Fruit fly (Drosophila melanogaster): ENCODE data around the gene Cad96Ca.

Gene Cad96Ca

DNA sequence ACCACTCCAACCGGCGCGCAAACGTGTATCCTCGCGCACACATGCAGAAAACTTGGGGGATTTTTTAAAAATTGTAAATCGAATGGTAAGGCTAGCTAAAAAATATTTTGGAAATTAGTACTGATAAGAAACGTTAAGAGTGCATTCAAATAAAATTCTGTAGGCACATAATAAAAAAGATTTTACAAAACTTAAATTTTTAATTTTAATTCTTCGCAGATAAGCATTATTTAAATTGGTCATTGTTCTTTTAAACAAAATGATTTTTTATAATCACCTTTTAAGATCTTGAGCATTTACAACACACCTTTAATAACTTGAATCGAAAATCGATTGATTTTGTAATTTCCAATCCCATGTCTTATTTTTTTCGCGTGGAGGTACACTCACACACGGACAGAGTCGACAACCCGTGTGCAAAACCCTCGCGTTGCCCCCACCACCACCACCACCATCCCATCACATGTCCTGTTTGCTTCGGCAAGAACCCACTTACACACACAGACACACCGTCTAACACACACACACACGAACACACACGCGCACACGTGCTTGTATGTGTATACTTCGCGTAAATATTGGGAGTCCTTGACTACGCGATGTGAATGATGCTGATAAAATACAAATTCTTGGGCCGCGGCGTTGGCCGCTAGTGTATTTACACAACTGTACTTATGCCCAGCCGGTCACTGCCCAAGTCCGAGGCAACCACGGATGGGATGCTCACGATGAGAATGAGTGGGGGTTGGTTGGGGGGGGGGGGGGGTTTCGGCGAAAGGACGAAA is 40.5 kb downstream of the Cad96Ca start:
- TF ChIP-seq CG8159 (tag; optimal IDR thresholded peaks at IDR 0.05) = peak; percentile 5
- TF ChIP-seq CG34367 (tag; optimal IDR thresholded peaks at IDR 0.05) = no peak
- TF ChIP-seq Ets98B (GFP tag; IDR thresholded peaks at IDR 0.05) = no peak
- no peak for TF ChIP-seq D1 (tag; optimal IDR thresholded peaks at IDR 0.05)

DNA sequence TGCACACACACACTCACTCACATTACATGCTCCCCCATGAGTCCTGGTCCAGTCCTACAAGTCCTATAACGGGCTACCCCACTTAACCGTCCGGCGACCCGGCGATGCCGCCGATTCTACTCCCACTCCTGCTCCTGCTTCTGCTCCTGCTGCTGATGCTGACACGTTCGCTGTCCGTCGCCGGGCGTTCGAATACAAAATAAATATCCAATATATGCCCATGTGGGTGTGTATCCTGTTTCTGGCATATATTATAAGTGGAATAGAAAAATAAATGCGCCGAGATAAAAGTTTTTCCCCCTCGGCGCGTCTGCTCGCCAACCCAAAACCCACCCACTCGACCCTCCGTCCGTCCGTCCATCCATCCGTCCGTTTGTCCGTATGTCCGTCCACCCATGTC is 41.3 kb downstream of the Cad96Ca start:
- TF ChIP-seq CG10348 (GFP tag; IDR thresholded peaks at IDR 0.05) = no peak
- no peak for TF ChIP-seq Ets98B (GFP tag; IDR thresholded peaks at IDR 0.05)

DNA sequence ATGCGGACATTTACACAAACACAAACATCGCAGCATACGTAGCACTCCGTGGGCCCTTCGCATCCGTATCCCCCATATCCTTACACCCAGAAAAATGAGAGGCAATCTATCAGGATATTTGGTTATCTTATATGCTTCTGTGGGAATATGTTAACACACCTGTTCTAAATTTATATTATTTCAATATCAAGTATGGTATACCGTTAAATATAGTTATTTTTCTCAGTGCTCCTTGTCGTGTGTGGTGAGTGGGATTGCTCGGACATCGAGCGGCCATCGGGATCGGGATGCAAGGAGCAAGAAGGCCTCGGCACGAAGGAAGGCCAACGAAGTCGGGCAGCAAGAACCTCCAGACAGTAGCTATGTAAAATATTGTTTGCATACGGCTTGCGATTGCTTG is 46.6 kb downstream of the Cad96Ca start:
- TF ChIP-seq CG8159 (tag; optimal IDR thresholded peaks at IDR 0.05) = peak; percentile 18
- no peak for TF ChIP-seq Snoo (tag; optimal IDR thresholded peaks at IDR 0.05)

DNA sequence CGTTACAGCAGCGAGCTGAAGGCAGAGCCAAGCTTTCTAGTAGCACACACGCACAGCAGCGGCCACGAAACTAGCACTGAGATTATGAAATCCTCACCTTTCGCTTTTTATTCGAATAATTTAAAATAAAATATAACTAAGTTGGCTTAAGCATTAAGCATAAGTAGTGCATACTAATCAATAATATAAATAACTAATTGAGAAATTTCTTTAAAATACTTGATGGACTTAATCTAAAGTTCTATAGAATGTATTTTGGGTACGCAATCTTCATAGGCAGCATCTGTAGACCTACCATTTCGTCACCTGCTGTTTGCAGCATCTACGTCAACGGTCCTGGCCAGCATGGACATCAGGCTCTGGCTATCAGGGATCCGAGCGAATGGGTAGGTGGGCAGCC is 55.7 kb downstream of the Cad96Ca start:
- TF ChIP-seq fd96Ca (GFP tag; IDR thresholded peaks at IDR 0.05) (no peak), CG4496 (GFP tag; IDR thresholded peaks at IDR 0.05) (no peak), Pif1A (GFP tag; optimal IDR thresholded peaks at IDR 0.05) (no peak), D1 (tag; optimal IDR thresholded peaks at IDR 0.05) (no peak), EcR (GFP tag; optimal IDR thresholded peaks at IDR 0.05) (no peak), CG8301 (tag; optimal IDR thresholded peaks at IDR 0.05) (no peak), CG10348 (GFP tag; IDR thresholded peaks at IDR 0.05) (no peak), gl (tag; optimal IDR thresholded peaks at IDR 0.05) (no peak), CG9948 (tag; optimal IDR thresholded peaks at IDR 0.05) (no peak), rn (GFP tag; IDR thresholded peaks at IDR 0.05) (no peak), CG8159 (tag; optimal IDR thresholded peaks at IDR 0.05) (peak; percentile 33), CG12605 (GFP tag; IDR thresholded peaks at IDR 0.05) (no peak), CG15710 (tag; optimal IDR thresholded peaks at IDR 0.05) (peak; percentile 13)

Data from whole organism, pupa.